Worm (Caenorhabditis elegans): ENCODE data around the gene F45E10.2.

- TF ChIP-seq cog-1 (tag; optimal IDR thresholded peaks at IDR 0.05) (no peak), T22C8.4 (GFP tag; IDR thresholded peaks at IDR 0.05) (no peak), tab-1 (GFP tag; IDR thresholded peaks at IDR 0.05) (no peak), flt-1 (GFP tag; IDR thresholded peaks at IDR 0.05) (no peak), ztf-29 (GFP tag; IDR thresholded peaks at IDR 0.05) (no peak)
Measured at ce11 chrII:11016835-11016883, 38.5 kb downstream of the F45E10.2 start, which contains the start of gene ram-2.

Data from whole organism, midembryonic.